Worm (Caenorhabditis elegans) whole organism, young adult: ENCODE results near the gene Y27F2A.10.

Source experiments
- F49E8.2 ChIP-seq: sonication (generic microtip); optimal IDR thresholded peaks from 3 replicates; lab custom pipeline; 2017; ENCODE audit warnings: missing genetic modification characterization, mild to moderate bottlenecking, missing compliant biosample characterization, antibody characterized with exemption, moderate library complexity; ENCODE audit not compliant: insufficient read depth
- F52B5.7 ChIP-seq: sonication (generic microtip); optimal IDR thresholded peaks from 2 replicates; lab custom pipeline; 2016; ENCODE audit warnings: mild to moderate bottlenecking, missing genetic modification characterization, missing compliant biosample characterization
- ZK185.1 ChIP-seq: sonication (generic microtip); optimal IDR thresholded peaks from 2 replicates; lab custom pipeline; 2016; ENCODE audit warnings: mild to moderate bottlenecking, missing genetic modification characterization, missing compliant biosample characterization; ENCODE audit not compliant: poor library complexity, severe bottlenecking
- aptf-3 ChIP-seq: fragments of 200-800 bp; sonication (Bioruptor generic); IDR thresholded peaks from 2 replicates; pipeline ENCODE4 v1.3.6; 2022; ENCODE audit warnings: missing genetic modification characterization, missing compliant biosample characterization
- efl-1 ChIP-seq: fragments of 150-350 bp; optimal IDR thresholded peaks from 2 replicates; lab custom pipeline; 2014; ENCODE audit warnings: missing biosample characterization, missing genetic modification reagents, missing genetic modification characterization
- nhr-80 ChIP-seq: sonication (generic microtip); optimal IDR thresholded peaks from 2 replicates; lab custom pipeline; 2016; ENCODE audit warnings: missing genetic modification characterization, missing compliant biosample characterization
- snpc-1.3 ChIP-seq: sonication (generic microtip); optimal IDR thresholded peaks from 2 replicates; lab custom pipeline; 2017; ENCODE audit warnings: missing genetic modification characterization, mild to moderate bottlenecking, missing compliant biosample characterization, antibody characterized with exemption, moderate library complexity, missing genotype, missing genetic modification reagents; ENCODE audit not compliant: insufficient read depth
- somi-1 ChIP-seq: fragments of 200-800 bp; sonication (Bioruptor generic); optimal IDR thresholded peaks from 2 replicates; lab custom pipeline; 2018; ENCODE audit warnings: mild to moderate bottlenecking, missing genetic modification characterization, missing compliant biosample characterization
- tbx-9 ChIP-seq: sonication (generic microtip); optimal IDR thresholded peaks from 2 replicates; lab custom pipeline; 2016; ENCODE audit warnings: borderline replicate concordance, missing genetic modification characterization, inconsistent platforms, missing compliant biosample characterization
- unc-130 ChIP-seq: sonication (generic microtip); optimal IDR thresholded peaks from 2 replicates; lab custom pipeline; 2016; ENCODE audit warnings: missing genetic modification reagents, missing genetic modification characterization, missing compliant biosample characterization

DNA sequence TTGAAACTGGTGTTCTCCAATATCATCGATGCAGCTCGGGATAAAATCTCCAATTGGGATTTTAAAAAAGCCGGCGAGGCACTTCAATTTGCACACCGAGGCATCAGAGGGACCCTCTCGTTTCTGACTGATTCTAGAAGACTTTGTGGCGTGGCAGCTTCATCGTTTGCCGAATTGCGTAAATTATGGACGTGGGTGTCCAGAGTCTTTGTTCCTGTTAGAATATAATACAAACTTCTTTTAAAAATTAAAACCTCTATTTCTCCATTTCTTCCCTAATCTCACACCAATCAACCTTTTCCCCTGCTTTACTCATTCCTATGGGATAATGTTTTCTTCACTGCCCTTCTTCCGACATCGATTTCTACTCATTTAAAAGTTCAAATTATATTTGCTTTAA is 38.3 kb upstream of the Y27F2A.10 start, which contains the start of gene ZC239.5:
- TF ChIP-seq efl-1 (GFP tag; lab: Kevin White, UChicago), result no peak
- no peak for TF ChIP-seq snpc-1.3 (tag; lab: Kevin White, UChicago)
- no peak for TF ChIP-seq unc-130 (GFP tag; lab: Kevin White, UChicago)
- TF ChIP-seq nhr-80, result no peak
- no peak for TF ChIP-seq F52B5.7
- no peak for TF ChIP-seq tbx-9
- TF ChIP-seq F49E8.2, result no peak
- no peak for TF ChIP-seq ZK185.1 (tag; lab: Kevin White, UChicago)
- TF ChIP-seq aptf-3, result no peak
- TF ChIP-seq somi-1 (GFP tag; lab: Kevin White, UChicago), result no peak
